Worm (Caenorhabditis elegans) whole organism, late embryonic: ENCODE data around the gene drn-1.
A peak's percentile ranks its signal among the peaks of the same experiment; 100 is the strongest.

Source experiments
- C08G9.2 ChIP-seq: sonication (generic microtip); optimal IDR thresholded peaks from 2 replicates; lab custom pipeline; 2016; ENCODE audit warnings: mild to moderate bottlenecking, missing genetic modification characterization, moderate library complexity, missing compliant biosample characterization
- ahr-1 ChIP-seq: sonication (generic microtip); optimal IDR thresholded peaks from 2 replicates; lab custom pipeline; 2016; ENCODE audit warnings: missing genetic modification characterization, missing compliant biosample characterization
- ama-1 ChIP-seq: fragments of 150-350 bp; optimal IDR thresholded peaks from 2 replicates; lab custom pipeline; 2014
- ceh-14 ChIP-seq: sonication (generic microtip); optimal IDR thresholded peaks from 2 replicates; lab custom pipeline; 2016; ENCODE audit warnings: missing genotype, missing genetic modification characterization, missing compliant biosample characterization
- ceh-18 ChIP-seq: sonication (generic microtip); optimal IDR thresholded peaks from 2 replicates; lab custom pipeline; 2016; ENCODE audit warnings: missing genetic modification characterization, missing compliant biosample characterization
- ceh-19 ChIP-seq: fragments of 200-800 bp; sonication (Bioruptor generic); optimal IDR thresholded peaks from 2 replicates; lab custom pipeline; 2018; ENCODE audit warnings: mild to moderate bottlenecking, missing genetic modification characterization, missing compliant biosample characterization
- ceh-22 ChIP-seq: sonication (generic microtip); optimal IDR thresholded peaks from 2 replicates; lab custom pipeline; 2017; ENCODE audit warnings: missing biosample characterization, missing genetic modification characterization
- ceh-24 ChIP-seq: sonication (generic microtip); optimal IDR thresholded peaks from 2 replicates; lab custom pipeline; 2016; ENCODE audit warnings: mild to moderate bottlenecking, missing genetic modification characterization, missing compliant biosample characterization
- ceh-31 ChIP-seq: sonication (generic microtip); optimal IDR thresholded peaks from 2 replicates; lab custom pipeline; 2016; ENCODE audit warnings: missing genetic modification characterization, missing compliant biosample characterization
- ceh-45 ChIP-seq: fragments of 200-800 bp; sonication (Bioruptor generic); IDR thresholded peaks from 2 replicates; pipeline ENCODE4 v1.3.6; 2022; ENCODE audit warnings: missing genetic modification reagents, missing genetic modification characterization, missing compliant biosample characterization
- ceh-48 ChIP-seq: sonication (generic microtip); optimal IDR thresholded peaks from 2 replicates; lab custom pipeline; 2016; ENCODE audit warnings: missing genetic modification characterization, inconsistent platforms, missing compliant biosample characterization
- che-1 ChIP-seq: sonication (generic microtip); optimal IDR thresholded peaks from 2 replicates; lab custom pipeline; 2016; ENCODE audit warnings: mild to moderate bottlenecking, missing genetic modification characterization, missing compliant biosample characterization
- dmd-4 ChIP-seq: sonication (generic microtip); optimal IDR thresholded peaks from 2 replicates; lab custom pipeline; 2016; ENCODE audit warnings: borderline replicate concordance, missing genetic modification characterization, missing compliant biosample characterization
- ets-4 ChIP-seq: sonication (generic microtip); optimal IDR thresholded peaks from 2 replicates; lab custom pipeline; 2016; ENCODE audit warnings: missing genetic modification characterization, missing compliant biosample characterization
- fax-1 ChIP-seq: sonication (generic microtip); optimal IDR thresholded peaks from 2 replicates; lab custom pipeline; 2016; ENCODE audit warnings: missing genotype, missing genetic modification characterization, missing compliant biosample characterization
- gmeb-2 ChIP-seq: sonication (generic microtip); optimal IDR thresholded peaks from 2 replicates; lab custom pipeline; 2016; ENCODE audit warnings: missing genetic modification characterization, inconsistent platforms, missing compliant biosample characterization
- hlh-6 ChIP-seq: sonication (generic microtip); optimal IDR thresholded peaks from 2 replicates; lab custom pipeline; 2016; ENCODE audit warnings: missing genotype, missing genetic modification characterization, missing compliant biosample characterization
- hlh-8 ChIP-seq: sonication (generic microtip); optimal IDR thresholded peaks from 2 replicates; lab custom pipeline; 2016; ENCODE audit warnings: missing genotype, missing genetic modification characterization, missing compliant biosample characterization
- lim-6 ChIP-seq: sonication (generic microtip); optimal IDR thresholded peaks from 2 replicates; lab custom pipeline; 2016; ENCODE audit warnings: missing genetic modification characterization, missing compliant biosample characterization
- lin-11 ChIP-seq: fragments of 200-800 bp; sonication (Bioruptor generic); optimal IDR thresholded peaks from 2 replicates; lab custom pipeline; 2018; ENCODE audit warnings: mild to moderate bottlenecking, missing genetic modification characterization, missing compliant biosample characterization
- mec-3 ChIP-seq: sonication (generic microtip); optimal IDR thresholded peaks from 2 replicates; lab custom pipeline; 2016; ENCODE audit warnings: borderline replicate concordance, missing genetic modification characterization, missing compliant biosample characterization
- nhr-11 ChIP-seq: fragments of 150-350 bp; optimal IDR thresholded peaks from 2 replicates; lab custom pipeline; 2014; ENCODE audit warnings: missing biosample characterization, missing genetic modification characterization
- npax-4 ChIP-seq: sonication (generic microtip); optimal IDR thresholded peaks from 2 replicates; lab custom pipeline; 2016; ENCODE audit warnings: missing genetic modification characterization, missing compliant biosample characterization
- pag-3 ChIP-seq: sonication (generic microtip); optimal IDR thresholded peaks from 2 replicates; lab custom pipeline; 2016; ENCODE audit warnings: missing compliant biosample characterization, missing genetic modification characterization, borderline replicate concordance
- pat-9 ChIP-seq: fragments of 200-800 bp; sonication (Bioruptor generic); optimal IDR thresholded peaks from 2 replicates; lab custom pipeline; 2018; ENCODE audit warnings: mild to moderate bottlenecking, missing genetic modification characterization, moderate library complexity, missing compliant biosample characterization
- pax-1 ChIP-seq: fragments of 150-350 bp; optimal IDR thresholded peaks from 2 replicates; lab custom pipeline; 2014; ENCODE audit warnings: missing biosample characterization, missing genetic modification characterization
- pha-2 ChIP-seq: sonication (generic microtip); optimal IDR thresholded peaks from 2 replicates; lab custom pipeline; 2017; ENCODE audit warnings: mild to moderate bottlenecking, missing genetic modification characterization, missing compliant biosample characterization
- pha-4 ChIP-seq: fragments of 150-350 bp; optimal IDR thresholded peaks from 2 replicates; lab custom pipeline; 2018; ENCODE audit warnings: missing biosample characterization, missing genetic modification reagents, missing genetic modification characterization
- pqm-1 ChIP-seq: sonication (generic microtip); optimal IDR thresholded peaks from 2 replicates; lab custom pipeline; 2016; ENCODE audit warnings: missing genetic modification characterization, missing compliant biosample characterization
- rnt-1 ChIP-seq: sonication (generic microtip); optimal IDR thresholded peaks from 2 replicates; lab custom pipeline; 2016; ENCODE audit warnings: missing genetic modification characterization, missing compliant biosample characterization
- sdc-2 ChIP-seq: sonication (generic microtip); optimal IDR thresholded peaks from 2 replicates; lab custom pipeline; 2016; ENCODE audit warnings: missing genotype, missing genetic modification characterization, missing compliant biosample characterization
- sox-4 ChIP-seq: sonication (generic microtip); optimal IDR thresholded peaks from 2 replicates; lab custom pipeline; 2017; ENCODE audit warnings: mild to moderate bottlenecking, missing genetic modification characterization, inconsistent platforms, missing compliant biosample characterization
- tbx-2 ChIP-seq: sonication (generic microtip); optimal IDR thresholded peaks from 2 replicates; lab custom pipeline; 2016; ENCODE audit warnings: missing genetic modification characterization, missing compliant biosample characterization
- unc-42 ChIP-seq: sonication (generic microtip); optimal IDR thresholded peaks from 2 replicates; lab custom pipeline; 2016; ENCODE audit warnings: missing genotype, missing genetic modification characterization, missing compliant biosample characterization
- zip-5 ChIP-seq: sonication (generic microtip); optimal IDR thresholded peaks from 2 replicates; lab custom pipeline; 2016; ENCODE audit warnings: missing genetic modification characterization, missing compliant biosample characterization
- ztf-16 ChIP-seq: sonication (generic microtip); optimal IDR thresholded peaks from 2 replicates; lab custom pipeline; 2017; ENCODE audit warnings: missing genetic modification characterization, missing compliant biosample characterization

drn-1 gene

ce11 chrII:5277780-5278179 lies 6.1 kb upstream of the drn-1 start:
- TF ChIP-seq nhr-11 (tag; lab: Kevin White, UChicago) (no peak), ahr-1 (no peak), hlh-8 (tag; lab: Kevin White, UChicago) (no peak), ets-4 (tag; lab: Kevin White, UChicago) (no peak), ceh-31 (tag; lab: Kevin White, UChicago) (no peak), gmeb-2 (no peak), ztf-16 (no peak), mec-3 (tag; lab: Kevin White, UChicago) (no peak), pha-4 (no peak), ceh-18 (tag; lab: Kevin White, UChicago) (no peak), pag-3 (tag; lab: Kevin White, UChicago) (no peak)

ce11 chrII:5276736-5277135 lies 5.1 kb upstream of the drn-1 start:
- peak; percentile 4 for TF ChIP-seq ceh-31 (tag; lab: Kevin White, UChicago)
- no peak for TF ChIP-seq pag-3 (tag; lab: Kevin White, UChicago)

- TF ChIP-seq lim-6 (tag; lab: Kevin White, UChicago): no peak
- TF ChIP-seq nhr-11 (tag; lab: Kevin White, UChicago): no peak
- TF ChIP-seq ceh-45 (GFP tag; lab: Robert Waterston, UW): no peak
- no peak for TF ChIP-seq hlh-6 (tag; lab: Kevin White, UChicago)
- no peak for TF ChIP-seq pax-1 (tag; lab: Kevin White, UChicago)
- no peak for TF ChIP-seq ama-1
- TF ChIP-seq unc-42 (tag; lab: Kevin White, UChicago): no peak
- TF ChIP-seq C08G9.2 (tag; lab: Kevin White, UChicago): no peak
- no peak for TF ChIP-seq pha-2 (tag; lab: Kevin White, UChicago)
- TF ChIP-seq lin-11 (tag; lab: Kevin White, UChicago): no peak
- no peak for TF ChIP-seq che-1 (tag; lab: Kevin White, UChicago)
- no peak for TF ChIP-seq ztf-16
- no peak for TF ChIP-seq dmd-4 (tag; lab: Kevin White, UChicago)
- TF ChIP-seq ceh-24 (tag; lab: Kevin White, UChicago): no peak
- no peak for TF ChIP-seq mec-3 (tag; lab: Kevin White, UChicago)
- no peak for TF ChIP-seq ceh-14
- TF ChIP-seq, all 69 proteins: peak for 0
These were observed 2.7 kb downstream of the drn-1 start for ce11 chrII:5268977-5269376.

- no peak for TF ChIP-seq hlh-8 (tag; lab: Kevin White, UChicago)
- no peak for TF ChIP-seq unc-42 (tag; lab: Kevin White, UChicago)
- TF ChIP-seq pqm-1 (tag; lab: Kevin White, UChicago): no peak
- TF ChIP-seq hlh-6 (tag; lab: Kevin White, UChicago): no peak
- no peak for TF ChIP-seq pat-9
- TF ChIP-seq ceh-19 (GFP tag; lab: Kevin White, UChicago): no peak
- no peak for TF ChIP-seq fax-1 (tag; lab: Kevin White, UChicago)
- TF ChIP-seq ceh-24 (tag; lab: Kevin White, UChicago): no peak
- no peak for TF ChIP-seq zip-5 (tag; lab: Kevin White, UChicago)
- no peak for TF ChIP-seq sdc-2
- TF ChIP-seq ets-4 (tag; lab: Kevin White, UChicago): no peak
- TF ChIP-seq sox-4 (tag; lab: Kevin White, UChicago): no peak
- no peak for TF ChIP-seq C08G9.2 (tag; lab: Kevin White, UChicago)
- TF ChIP-seq rnt-1 (tag; lab: Kevin White, UChicago): no peak
- TF ChIP-seq pha-2 (tag; lab: Kevin White, UChicago): no peak
- TF ChIP-seq npax-4 (tag; lab: Kevin White, UChicago): no peak
- no peak for TF ChIP-seq ceh-18 (tag; lab: Kevin White, UChicago)
- TF ChIP-seq tbx-2 (tag; lab: Kevin White, UChicago): no peak
- no peak for TF ChIP-seq ceh-22 (tag; lab: Kevin White, UChicago)
- TF ChIP-seq ceh-48 (tag; lab: Kevin White, UChicago): no peak
These were observed 7.0 kb downstream of the drn-1 start for ce11 chrII:5264650-5265049.
